Worm (Caenorhabditis elegans) whole organism, L4 larva: Measurements from ENCODE around the gene nas-7.

Experiments used
- T26A8.4 ChIP-seq: fragments of 200-800 bp; sonication (Bioruptor generic); IDR thresholded peaks from 2 replicates; pipeline ENCODE4 v1.3.6; 2022; ENCODE audit warnings: missing genetic modification characterization, missing compliant biosample characterization
- ZK546.5 ChIP-seq, 2 experiments: sonication (generic microtip); optimal IDR thresholded peaks; 2 replicates each; lab custom pipeline; 2017; ENCODE audit warnings: missing biosample characterization in 2 of 2, missing genetic modification characterization in 2 of 2
- aly-2 ChIP-seq: sonication (generic microtip); optimal IDR thresholded peaks from 2 replicates; lab custom pipeline; 2018; ENCODE audit warnings: missing biosample characterization, missing genetic modification characterization
- ctbp-1 ChIP-seq: fragments of 200-800 bp; sonication (Bioruptor generic); IDR thresholded peaks from 2 replicates; pipeline ENCODE4 v1.3.6; 2022; ENCODE audit warnings: missing genetic modification reagents, missing genetic modification characterization, missing compliant biosample characterization
- lim-7 ChIP-seq: fragments of 200-800 bp; sonication (Bioruptor generic); IDR thresholded peaks from 2 replicates; pipeline ENCODE4 v1.3.6; 2022; ENCODE audit warnings: missing genetic modification characterization, missing compliant biosample characterization
- lin-13 ChIP-seq: fragments of 150-350 bp; optimal IDR thresholded peaks from 2 replicates; lab custom pipeline; 2014; ENCODE audit warnings: missing biosample characterization, missing genetic modification reagents, missing genetic modification characterization
- lsy-2 ChIP-seq, 2 experiments: fragments of 150-350 bp in 1 of 2; sonication (generic microtip) in 1 of 2; optimal IDR thresholded peaks; 2 replicates each; lab custom pipeline; 2014 to 2017; ENCODE audit warnings: missing biosample characterization in 2 of 2, missing genetic modification characterization in 2 of 2
- nhr-10 ChIP-seq: fragments of 150-350 bp; optimal IDR thresholded peaks from 2 replicates; lab custom pipeline; 2014; ENCODE audit warnings: missing biosample characterization, missing genetic modification characterization
- nhr-11 ChIP-seq: fragments of 150-350 bp; optimal IDR thresholded peaks from 2 replicates; lab custom pipeline; 2014; ENCODE audit warnings: missing biosample characterization, missing genetic modification characterization
- nhr-111 ChIP-seq: fragments of 200-800 bp; sonication (Bioruptor generic); optimal IDR thresholded peaks from 2 replicates; lab custom pipeline; 2018; ENCODE audit warnings: mild to moderate bottlenecking, missing genetic modification characterization, missing compliant biosample characterization
- pqm-1 ChIP-seq: sonication (generic microtip); optimal IDR thresholded peaks from 2 replicates; lab custom pipeline; 2017; ENCODE audit warnings: missing biosample characterization, missing genetic modification characterization
- zag-1 ChIP-seq: fragments of 150-350 bp; optimal IDR thresholded peaks from 2 replicates; lab custom pipeline; 2014; ENCODE audit warnings: missing biosample characterization, missing genetic modification characterization

- TF ChIP-seq lsy-2 (tag; optimal IDR thresholded peaks at IDR 0.05; lab: Kevin White, UChicago) (no peak), ZK546.5 (tag; optimal IDR thresholded peaks at IDR 0.05; lab: Kevin White, UChicago) (no peak), T26A8.4 (GFP tag; lab: Robert Waterston, UW) (no peak), nhr-10 (tag; lab: Kevin White, UChicago) (no peak), lim-7 (no peak), nhr-111 (GFP tag; lab: Kevin White, UChicago) (no peak), pqm-1 (tag; lab: Kevin White, UChicago) (no peak), zag-1 (tag; lab: Kevin White, UChicago) (no peak), ctbp-1 (no peak), lin-13 (GFP tag; lab: Kevin White, UChicago) (no peak), aly-2 (tag; lab: Kevin White, UChicago) (no peak), nhr-11 (tag; lab: Kevin White, UChicago) (no peak)
Measured at ce11 chrII:7413275-7413674, 10.8 kb upstream of the nas-7 start.
